Worm (Caenorhabditis elegans): ENCODE measurements around the gene irld-64.

irld-64 gene

ce11 chrII:2929846-2930245 is 553 bp downstream of the irld-64 start:
- 0 out of 2 replicates have a peak, but pooled peaks have one; percentile 12 for TF ChIP-seq egl-43 (GFP tag; IDR thresholded peaks at IDR 0.05)
- no peak for TF ChIP-seq nhr-42 (GFP tag; IDR thresholded peaks at IDR 0.05)
- 0 out of 2 replicates have a peak, but pooled peaks have one; percentile 41 for TF ChIP-seq D1046.2 (GFP tag; IDR thresholded peaks at IDR 0.05)
- no peak for TF ChIP-seq snpc-4 (tag; optimal IDR thresholded peaks at IDR 0.05)
- no peak for TF ChIP-seq ZK546.5 (tag; optimal IDR thresholded peaks at IDR 0.05)
- TF ChIP-seq set-16 (GFP tag; IDR thresholded peaks at IDR 0.05): peak; percentile 77

- TF ChIP-seq aha-1 (tag): peak; percentile 79
- no peak for TF ChIP-seq mxl-3 (GFP tag; optimal IDR thresholded peaks at IDR 0.05)
- no peak for TF ChIP-seq ztf-11 (tag; optimal IDR thresholded peaks at IDR 0.05)
- no peak for TF ChIP-seq zfp-2 (tag; optimal IDR thresholded peaks at IDR 0.05)
- no peak for TF ChIP-seq dmd-8 (GFP tag; IDR thresholded peaks at IDR 0.05)
- TF ChIP-seq F10B5.3 (tag; optimal IDR thresholded peaks at IDR 0.05): no peak
- TF ChIP-seq set-16 (GFP tag; IDR thresholded peaks at IDR 0.05): peak; percentile 40
- TF ChIP-seq unc-62 (GFP tag; optimal IDR thresholded peaks at IDR 0.05 in 1 of 2): peak in 1 of 2 experiments; percentile 22
- no peak for TF ChIP-seq unc-62 (tag; optimal IDR thresholded peaks at IDR 0.05)
- TF ChIP-seq nhr-11 (tag; optimal IDR thresholded peaks at IDR 0.05): no peak
These were observed 2.9 kb downstream of the irld-64 start, which contains the start of the genes ZK355.3 and ZK355.8 for ce11 chrII:2927533-2927932. Gene ZK355.3, minus strand, starts transcription at chrII:2927633. Gene ZK355.8, plus strand, starts transcription at chrII:2927804.

- TF ChIP-seq tag-97 (GFP tag; IDR thresholded peaks at IDR 0.05): no peak
- no peak for TF ChIP-seq spr-3 (GFP tag; optimal IDR thresholded peaks at IDR 0.05)
- TF ChIP-seq unc-62 (GFP tag; optimal IDR thresholded peaks at IDR 0.05 in 1 of 2): peak in 1 of 2 experiments; percentile 80
- no peak for TF ChIP-seq unc-62 (tag; optimal IDR thresholded peaks at IDR 0.05)
- no peak for TF ChIP-seq zfp-3 (GFP tag; conservative IDR thresholded peaks at IDR 0.05)
- no peak for TF ChIP-seq nhr-41 (GFP tag; IDR thresholded peaks at IDR 0.05)
- peak; percentile 17; the same call in 1 of the 2 replicates for TF ChIP-seq nhr-42 (GFP tag; IDR thresholded peaks at IDR 0.05)
- no peak for TF ChIP-seq zip-2 (tag; optimal IDR thresholded peaks at IDR 0.05)
- TF ChIP-seq set-16 (GFP tag; IDR thresholded peaks at IDR 0.05): peak; percentile 90
These were observed 4.4 kb downstream of the irld-64 start for ce11 chrII:2925806-2926558.

- TF ChIP-seq set-16 (GFP tag; IDR thresholded peaks at IDR 0.05): peak; percentile 69
- no peak for TF ChIP-seq dpl-1 (GFP tag; optimal IDR thresholded peaks at IDR 0.05)
- no peak for TF ChIP-seq mdt-29 (GFP tag; IDR thresholded peaks at IDR 0.05)
- peak; percentile 13 for TF ChIP-seq aha-1 (tag)
These were observed 5.4 kb downstream of the irld-64 start for ce11 chrII:2925032-2925431.

ce11 chrII:2923617-2924016 is 6.8 kb downstream of the irld-64 start, which contains the start of gene ZK355.2:
Gene ZK355.2, plus strand, starts transcription at chrII:2923917.
- TF ChIP-seq pqm-1 (tag; optimal IDR thresholded peaks at IDR 0.05) (peak; percentile 5), ceh-32 (tag; optimal IDR thresholded peaks at IDR 0.05; ENCODE audit: poor library complexity) (no peak), dmd-6 (GFP tag; IDR thresholded peaks at IDR 0.05) (peak; percentile 34; the same call in 1 of the 2 replicates), php-3 (GFP tag; IDR thresholded peaks at IDR 0.05) (no peak), daf-16 (GFP tag; optimal IDR thresholded peaks at IDR 0.05) (no peak), daf-16 (tag; optimal IDR thresholded peaks at IDR 0.05) (peak; percentile 8)

ce11 chrII:2922782-2923181 is 7.6 kb downstream of the irld-64 start:
- TF ChIP-seq unc-62 (GFP tag; optimal IDR thresholded peaks at IDR 0.05 in 1 of 2) (no peak), unc-62 (tag; optimal IDR thresholded peaks at IDR 0.05) (no peak), dve-1 (tag; optimal IDR thresholded peaks at IDR 0.05; ENCODE audit: insufficient read depth) (no peak), set-16 (GFP tag; IDR thresholded peaks at IDR 0.05) (peak; percentile 55), F49E8.2 (tag; optimal IDR thresholded peaks at IDR 0.05; ENCODE audit: borderline replicate concordance) (no peak), nhr-41 (GFP tag; IDR thresholded peaks at IDR 0.05) (no peak), mdl-1 (tag; optimal IDR thresholded peaks at IDR 0.05) (no peak), Y5F2A.4 (GFP tag; optimal IDR thresholded peaks at IDR 0.05) (no peak), duxl-1 (tag; optimal IDR thresholded peaks at IDR 0.05; ENCODE audit: poor library complexity) (no peak), lin-38 (GFP tag; IDR thresholded peaks at IDR 0.05) (0 out of 2 replicates have a peak, but pooled peaks have one; percentile 23), F44E2.7 (GFP tag; IDR thresholded peaks at IDR 0.05) (no peak), lin-1 (GFP tag; IDR thresholded peaks at IDR 0.05) (0 out of 2 replicates have a peak, but pooled peaks have one; percentile 2), F37D6.2 (tag; optimal IDR thresholded peaks at IDR 0.05) (no peak), lsy-2 (tag; optimal IDR thresholded peaks at IDR 0.05) (no peak), T20F7.1 (GFP tag; optimal IDR thresholded peaks at IDR 0.05) (no peak), mdt-29 (GFP tag; IDR thresholded peaks at IDR 0.05) (no peak), daf-19 (GFP tag; conservative IDR thresholded peaks at IDR 0.05) (no peak)
